Fruit fly (Drosophila melanogaster) whole organism, embryonic: Measurements from ENCODE around the gene Tim9b.
A peak's percentile ranks its signal among the peaks of the same experiment; 100 is the strongest.

Experiments
- Adf1 ChIP-seq: fragments of 200-800 bp; sonication (Bioruptor generic); IDR thresholded peaks from 2 replicates; pipeline ENCODE4 v1.3.6; 2022; ENCODE audit warnings: missing biosample characterization, missing genetic modification characterization
- Blimp-1 ChIP-seq: fragments of 200-800 bp; sonication (Bioruptor generic); optimal IDR thresholded peaks from 3 replicates; lab custom pipeline; 2018; ENCODE audit warnings: missing biosample characterization, missing genetic modification characterization, mild to moderate bottlenecking, moderate library complexity, missing genetic modification reagents
- CG10366 ChIP-seq: fragments of 200-800 bp; sonication (Bioruptor generic); IDR thresholded peaks from 2 replicates; pipeline ENCODE4 v1.3.6; 2022; ENCODE audit warnings: missing biosample characterization, missing genetic modification characterization
- CG15479 ChIP-seq: fragments of 200-800 bp; sonication (Bioruptor generic); optimal IDR thresholded peaks from 3 replicates; lab custom pipeline; 2019; ENCODE audit warnings: missing biosample characterization, mild to moderate bottlenecking, missing genetic modification characterization, moderate library complexity
- CG15601 ChIP-seq: fragments of 200-800 bp; sonication (Bioruptor generic); optimal IDR thresholded peaks from 3 replicates; lab custom pipeline; 2019; ENCODE audit warnings: missing biosample characterization, mild to moderate bottlenecking, missing genetic modification characterization, moderate library complexity
- CG17385 ChIP-seq: fragments of 200-800 bp; sonication (Bioruptor generic); optimal IDR thresholded peaks from 3 replicates; lab custom pipeline; 2018; ENCODE audit warnings: missing biosample characterization, mild to moderate bottlenecking, missing genetic modification characterization
- CG18599 ChIP-seq: fragments of 200-800 bp; sonication (Bioruptor generic); optimal IDR thresholded peaks from 3 replicates; lab custom pipeline; 2017; ENCODE audit warnings: missing biosample characterization, missing genetic modification characterization, mild to moderate bottlenecking, moderate library complexity, missing genetic modification reagents
- CG32767 ChIP-seq: fragments of 200-800 bp; sonication (Bioruptor generic); IDR thresholded peaks from 2 replicates; pipeline ENCODE4 v1.3.6; 2022; ENCODE audit warnings: missing biosample characterization, missing genetic modification characterization
- CG34224 ChIP-seq: fragments of 200-800 bp; sonication (Bioruptor generic); IDR thresholded peaks from 3 replicates; pipeline ENCODE4 v1.3.6; 2022; ENCODE audit warnings: missing biosample characterization, missing genetic modification characterization; ENCODE audit not compliant: partially characterized antibody
- CG34376 ChIP-seq: fragments of 200-800 bp; sonication (Bioruptor generic); optimal IDR thresholded peaks from 2 replicates; lab custom pipeline; 2018; ENCODE audit warnings: missing biosample characterization, mild to moderate bottlenecking, missing genetic modification characterization
- CG4360 ChIP-seq: fragments of 200-800 bp; sonication (Bioruptor generic); IDR thresholded peaks from 2 replicates; pipeline ENCODE4 v1.3.6; 2022; ENCODE audit warnings: missing biosample characterization, missing genetic modification characterization
- CG5180 ChIP-seq: fragments of 200-800 bp; sonication (Bioruptor generic); optimal IDR thresholded peaks from 3 replicates; lab custom pipeline; 2017; ENCODE audit warnings: missing biosample characterization, missing genetic modification characterization, mild to moderate bottlenecking, moderate library complexity, missing genetic modification reagents
- CG5245 ChIP-seq: fragments of 200-800 bp; sonication (Bioruptor generic); optimal IDR thresholded peaks from 3 replicates; lab custom pipeline; 2016; ENCODE audit warnings: missing biosample characterization, missing genetic modification characterization
- CG6175 ChIP-seq: fragments of 200-800 bp; sonication (Bioruptor generic); IDR thresholded peaks from 3 replicates; pipeline ENCODE4 v1.3.6; 2022; ENCODE audit warnings: missing biosample characterization, missing genetic modification characterization
- CG8478 ChIP-seq: fragments of >200 bp; optimal IDR thresholded peaks from 2 replicates; lab custom pipeline; 2018
- D ChIP-seq, 2 experiments: fragments of 200-800 bp in 1 of 2; fragments of >200 bp in 1 of 2; sonication (Bioruptor generic) in 1 of 2; optimal IDR thresholded peaks; 2 replicates in 1 of 2; 3 replicates in 1 of 2; lab custom pipeline; 2017; ENCODE audit warnings: mild to moderate bottlenecking in 1 of 2, missing biosample characterization in 1 of 2, missing genetic modification characterization in 1 of 2, missing genetic modification reagents in 1 of 2
- Deaf1 ChIP-seq: fragments of 200-800 bp; optimal IDR thresholded peaks from 3 replicates; lab custom pipeline; 2019; ENCODE audit warnings: missing biosample characterization, mild to moderate bottlenecking, missing genetic modification characterization, moderate library complexity
- Dll ChIP-seq: fragments of 200-800 bp; sonication (Bioruptor generic); IDR thresholded peaks from 4 replicates; pipeline ENCODE4 v1.3.6; 2022; ENCODE audit warnings: missing biosample characterization, missing genetic modification characterization; ENCODE audit not compliant: partially characterized antibody
- Drgx ChIP-seq: fragments of 200-800 bp; sonication (Bioruptor generic); IDR thresholded peaks from 2 replicates; pipeline ENCODE4 v1.3.6; 2022; ENCODE audit warnings: missing biosample characterization, missing genetic modification characterization
- E2f2 ChIP-seq: fragments of 200-800 bp; sonication (Bioruptor generic); IDR thresholded peaks from 2 replicates; pipeline ENCODE4 v1.3.6; 2022; ENCODE audit warnings: missing biosample characterization, missing genetic modification characterization
- HLHmδ ChIP-seq: fragments of 200-800 bp; sonication (Bioruptor generic); optimal IDR thresholded peaks from 2 replicates; lab custom pipeline; 2018; ENCODE audit warnings: missing biosample characterization, mild to moderate bottlenecking, missing genetic modification characterization, moderate library complexity
- Hey ChIP-seq: fragments of 200-800 bp; sonication (Bioruptor generic); optimal IDR thresholded peaks from 3 replicates; lab custom pipeline; 2018; ENCODE audit warnings: missing biosample characterization, mild to moderate bottlenecking, missing genetic modification characterization
- HmgZ ChIP-seq: fragments of 200-800 bp; sonication (Bioruptor generic); optimal IDR thresholded peaks from 2 replicates; lab custom pipeline; 2018; ENCODE audit warnings: missing biosample characterization, mild to moderate bottlenecking, missing genetic modification characterization
- MESR4 ChIP-seq: fragments of 200-800 bp; sonication (Bioruptor generic); optimal IDR thresholded peaks from 2 replicates; lab custom pipeline; 2018; ENCODE audit warnings: missing biosample characterization, mild to moderate bottlenecking, missing genetic modification characterization, moderate library complexity
- Opbp ChIP-seq: fragments of 200-800 bp; sonication (Bioruptor generic); IDR thresholded peaks from 3 replicates; pipeline ENCODE4 v1.3.6; 2022; ENCODE audit warnings: missing biosample characterization, missing genetic modification characterization; ENCODE audit not compliant: partially characterized antibody
- Tbp ChIP-seq: fragments of >200 bp; optimal IDR thresholded peaks from 2 replicates; lab custom pipeline; 2018; ENCODE audit warnings: missing biosample characterization, missing genetic modification characterization
- Trl ChIP-seq, 3 experiments: fragments of >200 bp in 2 of 3; fragments of 200-800 bp in 1 of 3; sonication (Bioruptor generic) in 1 of 3; optimal IDR thresholded peaks; 2 replicates in 1 of 3; 3 replicates in 2 of 3; lab custom pipeline; 2016 to 2017; ENCODE audit warnings: missing biosample characterization in 1 of 3, missing genetic modification characterization in 1 of 3
- YL-1 ChIP-seq: fragments of 200-800 bp; sonication (Bioruptor generic); optimal IDR thresholded peaks from 3 replicates; lab custom pipeline; 2017; ENCODE audit warnings: missing biosample characterization, mild to moderate bottlenecking, missing genetic modification characterization
- cg ChIP-seq: fragments of 200-800 bp; sonication (Bioruptor generic); optimal IDR thresholded peaks from 3 replicates; lab custom pipeline; 2019; ENCODE audit warnings: missing biosample characterization, mild to moderate bottlenecking, missing genetic modification characterization, moderate library complexity
- chinmo ChIP-seq: fragments of 200-800 bp; sonication (Bioruptor generic); IDR thresholded peaks from 4 replicates; pipeline ENCODE4 v1.3.6; 2022; ENCODE audit warnings: missing biosample characterization, missing genetic modification characterization; ENCODE audit not compliant: partially characterized antibody
- chm ChIP-seq: fragments of 200-800 bp; sonication (Bioruptor generic); IDR thresholded peaks from 2 replicates; pipeline ENCODE4 v1.3.6; 2022; ENCODE audit warnings: missing biosample characterization, missing genetic modification characterization
- dpn ChIP-seq, 2 experiments: fragments of 200-800 bp; sonication (Bioruptor generic); optimal IDR thresholded peaks; 3 replicates each; lab custom pipeline; 2016; ENCODE audit warnings: missing biosample characterization in 2 of 2, missing genetic modification characterization in 2 of 2
- eyg ChIP-seq: fragments of 200-800 bp; sonication (Bioruptor generic); optimal IDR thresholded peaks from 3 replicates; lab custom pipeline; 2016; ENCODE audit warnings: missing biosample characterization, missing genetic modification characterization
- gcm ChIP-seq: fragments of 200-800 bp; sonication (Bioruptor generic); optimal IDR thresholded peaks from 2 replicates; lab custom pipeline; 2019; ENCODE audit warnings: missing biosample characterization, mild to moderate bottlenecking, missing genetic modification characterization, moderate library complexity
- kay ChIP-seq: fragments of 200-800 bp; sonication (Bioruptor generic); optimal IDR thresholded peaks from 2 replicates; lab custom pipeline; 2016; ENCODE audit warnings: missing biosample characterization, missing genetic modification characterization
- lola ChIP-seq, 3 experiments: fragments of >200 bp in 2 of 3; fragments of 200-800 bp in 1 of 3; sonication (Bioruptor generic) in 1 of 3; optimal IDR thresholded peaks; 2 replicates each; lab custom pipeline; 2017 to 2019; ENCODE audit warnings: missing biosample characterization in 3 of 3, missing genetic modification characterization in 3 of 3, mild to moderate bottlenecking in 1 of 3, moderate library complexity in 1 of 3
- phol ChIP-seq: fragments of 200-800 bp; sonication (Bioruptor generic); optimal IDR thresholded peaks from 3 replicates; lab custom pipeline; 2018; ENCODE audit warnings: missing biosample characterization, mild to moderate bottlenecking, missing genetic modification characterization, moderate library complexity
- pros ChIP-seq: fragments of 200-800 bp; sonication (Bioruptor generic); optimal IDR thresholded peaks from 3 replicates; lab custom pipeline; 2019; ENCODE audit warnings: missing biosample characterization, mild to moderate bottlenecking, missing genetic modification characterization, moderate library complexity
- rib ChIP-seq: fragments of 200-800 bp; sonication (Bioruptor generic); IDR thresholded peaks from 2 replicates; pipeline ENCODE4 v1.3.6; 2022; ENCODE audit warnings: missing biosample characterization, missing genetic modification characterization
- sens ChIP-seq: fragments of 200-800 bp; sonication (Bioruptor generic); peaks from one replicate; lab custom pipeline; 2016; ENCODE audit warnings: missing biosample characterization, missing genetic modification characterization
- so ChIP-seq: fragments of 200-800 bp; sonication (Bioruptor generic); IDR thresholded peaks from 3 replicates; pipeline ENCODE4 v1.3.6; 2022; ENCODE audit warnings: missing biosample characterization, missing genetic modification characterization
- tx ChIP-seq: fragments of 200-800 bp; sonication (Bioruptor generic); optimal IDR thresholded peaks from 2 replicates; lab custom pipeline; 2016; ENCODE audit warnings: missing biosample characterization, missing genetic modification characterization
- wor ChIP-seq: fragments of 200-800 bp; sonication (Bioruptor generic); IDR thresholded peaks from 2 replicates; pipeline ENCODE4 v1.3.6; 2022; ENCODE audit warnings: missing biosample characterization, missing genetic modification characterization
- z ChIP-seq: fragments of 200-800 bp; sonication (Bioruptor generic); IDR thresholded peaks from 3 replicates; pipeline ENCODE4 v1.3.6; 2022; ENCODE audit warnings: missing biosample characterization, missing genetic modification characterization

Gene Tim9b

dm6 chrX:19638328-19638940, 20.1 kb upstream of the Tim9b start, which contains the start of gene Rcd-1 (continued):
- no peak for TF ChIP-seq Hey (tag; lab: Kevin White, UChicago)
- no peak for TF ChIP-seq CG10366 (GFP tag; lab: Robert Waterston, UW)
- no peak for TF ChIP-seq dpn (GFP tag; optimal IDR thresholded peaks at IDR 0.05; lab: Kevin White, UChicago)
- no peak for TF ChIP-seq CG5245 (GFP tag; lab: Kevin White, UChicago)
- peak; percentile 57 for TF ChIP-seq E2f2

dm6 chrX:19637434-19638327, 19.3 kb upstream of the Tim9b start:
- 0 out of 3 replicates have a peak, but pooled peaks have one; percentile 6 for TF ChIP-seq CG6175 (GFP tag; lab: Robert Waterston, UW)
- TF ChIP-seq rib (GFP tag; lab: Robert Waterston, UW), result peak; percentile 34; the same call in 1 of the 2 replicates
- TF ChIP-seq Dll (GFP tag; lab: Robert Waterston, UW), result 0 out of 4 replicates have a peak, but pooled peaks have one; percentile 15
- TF ChIP-seq pros (GFP tag; lab: Kevin White, UChicago), result peak; percentile 56
- peak in 1 of 3 experiments; percentile 80 for TF ChIP-seq lola (GFP tag; optimal IDR thresholded peaks at IDR 0.05; lab: Kevin White, UChicago)
- no peak for TF ChIP-seq tx (GFP tag; lab: Kevin White, UChicago)
- TF ChIP-seq phol, result peak; percentile 56
- peak; percentile 93 for TF ChIP-seq CG17385 (GFP tag; lab: Kevin White, UChicago)
- TF ChIP-seq cg, result peak; percentile 96
- TF ChIP-seq chm (GFP tag; lab: Robert Waterston, UW), result 0 out of 2 replicates have a peak, but pooled peaks have one; percentile 8
- TF ChIP-seq z (GFP tag; lab: Robert Waterston, UW), result no peak
- peak; percentile 88; the same call in 2 of the 4 replicates for TF ChIP-seq chinmo (GFP tag; lab: Robert Waterston, UW)
- peak; percentile 95 for TF ChIP-seq CG15479 (GFP tag; lab: Kevin White, UChicago)
- TF ChIP-seq CG34376 (GFP tag; lab: Kevin White, UChicago), result peak; percentile 47
- TF ChIP-seq D (optimal IDR thresholded peaks at IDR 0.05; lab: Kevin White, UChicago), result peak; percentile 19
- no peak for TF ChIP-seq D (GFP tag; optimal IDR thresholded peaks at IDR 0.05; lab: Kevin White, UChicago)
- 0 out of 3 replicates have a peak, but pooled peaks have one; percentile 8 for TF ChIP-seq Opbp (GFP tag; lab: Robert Waterston, UW)
- TF ChIP-seq Adf1 (GFP tag; lab: Robert Waterston, UW), result peak; percentile 77
- TF ChIP-seq CG8478, result peak; percentile 95
- no peak for TF ChIP-seq wor (GFP tag; lab: Robert Waterston, UW)
- TF ChIP-seq Trl (optimal IDR thresholded peaks at IDR 0.05; lab: Kevin White, UChicago), result peak in 1 of 2 experiments; percentile 65
- no peak for TF ChIP-seq Trl (GFP tag; optimal IDR thresholded peaks at IDR 0.05; lab: Kevin White, UChicago)
- TF ChIP-seq CG34224 (GFP tag; lab: Robert Waterston, UW), result 0 out of 3 replicates have a peak, but pooled peaks have one; percentile 21
- peak; percentile 57 for TF ChIP-seq HLHmδ (GFP tag; lab: Kevin White, UChicago)
- TF ChIP-seq so (GFP tag; lab: Robert Waterston, UW), result no peak
- TF ChIP-seq CG4360 (GFP tag; lab: Robert Waterston, UW), result peak; percentile 57
- no peak for TF ChIP-seq CG15601
- peak; percentile 62 for TF ChIP-seq Deaf1 (tag; lab: Kevin White, UChicago)
- TF ChIP-seq CG18599 (GFP tag; lab: Kevin White, UChicago), result peak; percentile 4
- TF ChIP-seq Drgx (GFP tag; lab: Robert Waterston, UW), result 0 out of 2 replicates have a peak, but pooled peaks have one; percentile 11
- peak; percentile 18 for TF ChIP-seq YL-1 (GFP tag; lab: Kevin White, UChicago)
- TF ChIP-seq gcm (GFP tag; lab: Kevin White, UChicago), result no peak
- TF ChIP-seq eyg (GFP tag; lab: Kevin White, UChicago), result no peak
- peak; percentile 15 for TF ChIP-seq HmgZ (tag; lab: Kevin White, UChicago)
- TF ChIP-seq CG5180 (GFP tag; lab: Kevin White, UChicago), result no peak
- peak; percentile 47 for TF ChIP-seq Tbp (GFP tag; lab: Kevin White, UChicago)
- no peak for TF ChIP-seq Blimp-1 (GFP tag; lab: Kevin White, UChicago)
- peak; percentile 90 for TF ChIP-seq MESR4 (GFP tag; lab: Kevin White, UChicago)
- TF ChIP-seq sens (GFP tag; lab: Kevin White, UChicago), result peak; percentile 4
- no peak for TF ChIP-seq kay (GFP tag; lab: Kevin White, UChicago)
- TF ChIP-seq CG32767 (GFP tag; lab: Robert Waterston, UW), result no peak
